Worm (Caenorhabditis elegans) whole organism, late embryonic: Measurements from ENCODE around the gene bus-1.

Experiments used
- ahr-1 ChIP-seq: sonication (generic microtip); optimal IDR thresholded peaks from 2 replicates; lab custom pipeline; 2016; ENCODE audit warnings: missing genetic modification characterization, missing compliant biosample characterization
- ama-1 ChIP-seq: fragments of 150-350 bp; optimal IDR thresholded peaks from 2 replicates; lab custom pipeline; 2014
- ceh-14 ChIP-seq: sonication (generic microtip); optimal IDR thresholded peaks from 2 replicates; lab custom pipeline; 2016; ENCODE audit warnings: missing genotype, missing genetic modification characterization, missing compliant biosample characterization
- ceh-19 ChIP-seq: fragments of 200-800 bp; sonication (Bioruptor generic); optimal IDR thresholded peaks from 2 replicates; lab custom pipeline; 2018; ENCODE audit warnings: mild to moderate bottlenecking, missing genetic modification characterization, missing compliant biosample characterization
- ceh-24 ChIP-seq: sonication (generic microtip); optimal IDR thresholded peaks from 2 replicates; lab custom pipeline; 2016; ENCODE audit warnings: mild to moderate bottlenecking, missing genetic modification characterization, missing compliant biosample characterization
- ceh-31 ChIP-seq: sonication (generic microtip); optimal IDR thresholded peaks from 2 replicates; lab custom pipeline; 2016; ENCODE audit warnings: missing genetic modification characterization, missing compliant biosample characterization
- ceh-48 ChIP-seq: sonication (generic microtip); optimal IDR thresholded peaks from 2 replicates; lab custom pipeline; 2016; ENCODE audit warnings: missing genetic modification characterization, inconsistent platforms, missing compliant biosample characterization
- ceh-6 ChIP-seq: fragments of 200-800 bp; sonication (Bioruptor generic); optimal IDR thresholded peaks from 2 replicates; lab custom pipeline; 2018; ENCODE audit warnings: mild to moderate bottlenecking, missing genetic modification characterization, missing compliant biosample characterization
- dmd-4 ChIP-seq: sonication (generic microtip); optimal IDR thresholded peaks from 2 replicates; lab custom pipeline; 2016; ENCODE audit warnings: borderline replicate concordance, missing genetic modification characterization, missing compliant biosample characterization
- elt-4 ChIP-seq: sonication (generic microtip); optimal IDR thresholded peaks from 2 replicates; lab custom pipeline; 2016; ENCODE audit warnings: missing genetic modification characterization, missing compliant biosample characterization
- fkh-10 ChIP-seq: fragments of 150-350 bp; optimal IDR thresholded peaks from 2 replicates; lab custom pipeline; 2014; ENCODE audit warnings: missing biosample characterization, missing genetic modification reagents, missing genetic modification characterization
- fkh-6 ChIP-seq: sonication (generic microtip); optimal IDR thresholded peaks from 2 replicates; lab custom pipeline; 2016; ENCODE audit warnings: missing genetic modification characterization, missing compliant biosample characterization
- gmeb-2 ChIP-seq: sonication (generic microtip); optimal IDR thresholded peaks from 2 replicates; lab custom pipeline; 2016; ENCODE audit warnings: missing genetic modification characterization, inconsistent platforms, missing compliant biosample characterization
- hlh-13 ChIP-seq: fragments of 200-800 bp; sonication (Bioruptor generic); optimal IDR thresholded peaks from 2 replicates; lab custom pipeline; 2018; ENCODE audit warnings: mild to moderate bottlenecking, missing genetic modification characterization, missing compliant biosample characterization
- hlh-6 ChIP-seq: sonication (generic microtip); optimal IDR thresholded peaks from 2 replicates; lab custom pipeline; 2016; ENCODE audit warnings: missing genotype, missing genetic modification characterization, missing compliant biosample characterization
- hlh-8 ChIP-seq: sonication (generic microtip); optimal IDR thresholded peaks from 2 replicates; lab custom pipeline; 2016; ENCODE audit warnings: missing genotype, missing genetic modification characterization, missing compliant biosample characterization
- lim-6 ChIP-seq: sonication (generic microtip); optimal IDR thresholded peaks from 2 replicates; lab custom pipeline; 2016; ENCODE audit warnings: missing genetic modification characterization, missing compliant biosample characterization
- madf-2 ChIP-seq: sonication (generic microtip); optimal IDR thresholded peaks from 2 replicates; lab custom pipeline; 2017; ENCODE audit warnings: missing genetic modification characterization, missing compliant biosample characterization
- mec-3 ChIP-seq: sonication (generic microtip); optimal IDR thresholded peaks from 2 replicates; lab custom pipeline; 2016; ENCODE audit warnings: borderline replicate concordance, missing genetic modification characterization, missing compliant biosample characterization
- nhr-232 ChIP-seq: sonication (generic microtip); optimal IDR thresholded peaks from 2 replicates; lab custom pipeline; 2016; ENCODE audit warnings: missing genetic modification characterization, missing compliant biosample characterization
- npax-4 ChIP-seq: sonication (generic microtip); optimal IDR thresholded peaks from 2 replicates; lab custom pipeline; 2016; ENCODE audit warnings: missing genetic modification characterization, missing compliant biosample characterization
- odd-2 ChIP-seq: sonication (generic microtip); optimal IDR thresholded peaks from 2 replicates; lab custom pipeline; 2017; ENCODE audit warnings: antibody characterized with exemption, mild to moderate bottlenecking, missing genetic modification characterization, missing compliant biosample characterization
- pha-2 ChIP-seq: sonication (generic microtip); optimal IDR thresholded peaks from 2 replicates; lab custom pipeline; 2017; ENCODE audit warnings: mild to moderate bottlenecking, missing genetic modification characterization, missing compliant biosample characterization
- pha-4 ChIP-seq: fragments of 150-350 bp; optimal IDR thresholded peaks from 2 replicates; lab custom pipeline; 2018; ENCODE audit warnings: missing biosample characterization, missing genetic modification reagents, missing genetic modification characterization
- pros-1 ChIP-seq: fragments of 150-350 bp; optimal IDR thresholded peaks from 2 replicates; lab custom pipeline; 2014; ENCODE audit warnings: missing biosample characterization, missing genetic modification reagents, missing genetic modification characterization
- sox-2 ChIP-seq: fragments of 200-800 bp; sonication (Bioruptor generic); IDR thresholded peaks from 2 replicates; pipeline ENCODE4 v1.3.6; 2022; ENCODE audit warnings: missing genetic modification reagents, missing genetic modification characterization, missing compliant biosample characterization
- sox-4 ChIP-seq: sonication (generic microtip); optimal IDR thresholded peaks from 2 replicates; lab custom pipeline; 2017; ENCODE audit warnings: mild to moderate bottlenecking, missing genetic modification characterization, inconsistent platforms, missing compliant biosample characterization
- syd-9 ChIP-seq: sonication (generic microtip); optimal IDR thresholded peaks from 2 replicates; lab custom pipeline; 2016; ENCODE audit warnings: mild to moderate bottlenecking, missing genetic modification characterization, moderate library complexity, missing compliant biosample characterization
- tbx-2 ChIP-seq: sonication (generic microtip); optimal IDR thresholded peaks from 2 replicates; lab custom pipeline; 2016; ENCODE audit warnings: missing genetic modification characterization, missing compliant biosample characterization
- unc-3 ChIP-seq, 2 experiments: fragments of 200-800 bp in 1 of 2; sonication (Bioruptor generic) in 1 of 2; sonication (generic microtip) in 1 of 2; conservative IDR thresholded peaks in 1 of 2; optimal IDR thresholded peaks in 1 of 2; 2 replicates each; pipeline versions ENCODE4 v1.3.6 to Lab custom; 2016 to 2022; ENCODE audit warnings: missing compliant biosample characterization in 2 of 2, missing genetic modification characterization in 2 of 2, missing genetic modification reagents in 1 of 2
- unc-42 ChIP-seq: sonication (generic microtip); optimal IDR thresholded peaks from 2 replicates; lab custom pipeline; 2016; ENCODE audit warnings: missing genotype, missing genetic modification characterization, missing compliant biosample characterization
- zip-5 ChIP-seq: sonication (generic microtip); optimal IDR thresholded peaks from 2 replicates; lab custom pipeline; 2016; ENCODE audit warnings: missing genetic modification characterization, missing compliant biosample characterization

bus-1 gene

DNA sequence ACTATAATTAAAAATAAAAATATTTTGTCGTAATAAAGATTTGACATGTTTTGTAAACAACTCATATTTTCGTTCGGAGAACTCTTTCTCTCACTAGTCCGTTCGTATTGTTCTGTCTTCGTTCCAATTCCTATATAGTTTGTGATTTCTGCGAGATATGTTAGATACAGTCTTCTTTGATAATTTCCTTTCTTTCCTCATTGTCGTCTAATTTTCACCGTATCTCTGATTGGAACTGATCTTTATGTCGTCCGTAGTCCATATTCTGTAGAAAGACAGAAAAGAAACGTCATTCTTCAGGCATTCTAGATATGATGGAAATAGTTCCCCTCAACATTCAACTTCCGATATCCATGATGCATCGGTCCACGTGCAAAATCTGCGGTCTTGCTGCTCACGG lies 20.3 kb upstream of the bus-1 start, which contains the start of gene nhr-30:
Gene nhr-30, plus strand, starts transcription at position 301 of the 400 bp plus-strand sequence.
- TF ChIP-seq syd-9 (no peak), ceh-19 (GFP tag; lab: Kevin White, UChicago) (no peak), ama-1 (no peak), ceh-31 (no peak), zip-5 (tag; lab: Kevin White, UChicago) (no peak)

DNA sequence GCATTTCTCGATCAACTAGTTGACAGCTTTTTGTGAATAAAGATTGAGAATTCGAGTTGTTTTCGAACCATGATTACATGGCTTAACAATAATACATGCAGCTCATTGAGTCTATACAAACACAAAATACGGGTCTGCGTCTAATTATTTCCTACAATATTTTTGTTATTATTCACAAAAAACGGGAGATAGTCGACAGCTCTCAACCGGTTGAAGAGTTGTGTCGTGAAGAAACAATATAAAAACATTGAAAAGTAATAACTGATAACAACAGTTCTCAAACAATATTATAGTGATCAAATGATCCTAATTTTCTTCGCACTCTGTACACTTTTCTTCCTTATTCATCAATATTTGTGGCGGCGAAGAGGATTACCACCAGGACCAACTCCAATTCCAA lies 16.4 kb upstream of the bus-1 start, which contains the start of gene cyp-33B1:
Gene cyp-33B1, plus strand, starts transcription at position 301 of the 400 bp plus-strand sequence.
- TF ChIP-seq ceh-6 (no peak), unc-42 (tag; lab: Kevin White, UChicago) (no peak), ahr-1 (tag; lab: Kevin White, UChicago) (no peak), ceh-24 (tag; lab: Kevin White, UChicago) (no peak), ceh-14 (tag; lab: Kevin White, UChicago) (no peak), dmd-4 (tag; lab: Kevin White, UChicago) (no peak), elt-4 (tag; lab: Kevin White, UChicago) (no peak), unc-3 (GFP tag; conservative IDR thresholded peaks at IDR 0.05; lab: Robert Waterston, UW) (no peak), unc-3 (tag; optimal IDR thresholded peaks at IDR 0.05; lab: Kevin White, UChicago) (no peak), gmeb-2 (tag; lab: Kevin White, UChicago) (no peak), npax-4 (tag; lab: Kevin White, UChicago) (no peak), hlh-8 (tag; lab: Kevin White, UChicago) (no peak), fkh-6 (no peak), tbx-2 (tag; lab: Kevin White, UChicago) (no peak), sox-4 (no peak)

DNA sequence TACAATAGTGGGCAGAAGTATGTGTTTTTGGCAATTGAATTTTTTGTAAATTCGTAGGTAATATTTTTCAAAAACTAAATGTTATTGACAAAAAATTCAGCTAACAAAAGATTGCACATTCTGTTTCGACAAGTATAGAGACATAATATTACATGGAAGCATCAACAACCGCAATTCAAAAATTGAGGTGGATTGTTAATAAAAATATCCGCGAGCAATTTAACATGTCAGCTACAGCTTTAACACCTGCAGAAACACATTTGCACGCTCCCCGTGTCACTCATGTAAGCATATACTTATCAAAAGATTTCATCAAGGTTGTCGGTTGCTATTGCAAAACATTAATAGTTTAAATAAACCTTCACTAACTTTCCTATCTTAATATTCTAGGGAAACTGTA lies 11.1 kb upstream of the bus-1 start, which contains the start of gene srsx-34:
Gene srsx-34, plus strand, starts transcription at position 301 of the 400 bp plus-strand sequence.
- no peak for TF ChIP-seq sox-4
- no peak for TF ChIP-seq fkh-10 (GFP tag; lab: Kevin White, UChicago)
- no peak for TF ChIP-seq lim-6
- no peak for TF ChIP-seq nhr-232 (tag; lab: Kevin White, UChicago)
- no peak for TF ChIP-seq syd-9
- TF ChIP-seq fkh-6 = no peak
- no peak for TF ChIP-seq ceh-31
- TF ChIP-seq hlh-13 (GFP tag; lab: Kevin White, UChicago) = no peak
- TF ChIP-seq madf-2 (tag; lab: Kevin White, UChicago) = no peak
- TF ChIP-seq, all 69 proteins: peak for 0

DNA sequence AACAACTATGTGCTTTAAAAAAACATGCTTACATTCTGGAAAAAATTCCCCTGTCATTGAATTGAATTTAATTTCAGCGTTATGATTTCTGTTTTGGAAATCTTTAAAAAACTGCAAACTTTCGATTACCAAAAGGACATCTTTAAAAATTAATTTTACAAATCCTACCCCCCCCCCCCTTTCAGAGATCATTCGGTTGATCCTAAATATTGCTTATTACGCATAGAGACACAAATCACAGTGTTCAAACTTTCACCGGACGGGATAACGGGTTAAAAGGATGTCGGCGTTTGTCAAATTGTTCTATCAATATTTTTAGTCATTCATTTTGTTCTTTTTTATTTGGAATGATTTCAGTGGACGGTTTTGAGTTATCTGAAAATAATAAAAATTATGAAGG lies 8.7 kb upstream of the bus-1 start, which contains the start of gene C25E10.4:
Gene C25E10.4, plus strand, starts transcription at position 301 of the 400 bp plus-strand sequence.
- TF ChIP-seq pros-1 (tag; lab: Kevin White, UChicago) (no peak), dmd-4 (tag; lab: Kevin White, UChicago) (no peak), ceh-19 (GFP tag; lab: Kevin White, UChicago) (no peak), sox-2 (no peak), nhr-232 (tag; lab: Kevin White, UChicago) (no peak), elt-4 (tag; lab: Kevin White, UChicago) (no peak)

DNA sequence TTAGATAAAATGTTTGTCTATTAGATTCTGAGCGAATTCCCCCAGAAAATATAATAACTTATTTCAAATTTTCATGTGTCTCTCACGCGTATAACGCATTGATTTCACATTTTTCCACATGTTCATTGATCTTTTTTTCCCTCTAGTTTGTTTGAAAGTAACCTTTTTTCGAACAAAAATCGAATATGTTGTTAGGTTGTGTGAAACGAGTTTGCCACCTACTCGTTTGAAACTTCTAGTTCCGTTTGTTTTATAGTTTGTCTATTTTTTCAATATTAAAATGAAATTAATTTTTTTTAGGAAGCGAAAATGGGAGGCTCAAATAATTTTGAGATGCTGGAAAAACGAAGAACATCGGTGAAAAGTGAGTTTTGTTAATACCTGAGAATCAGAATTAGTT lies 5.6 kb upstream of the bus-1 start, which contains the start of gene C25E10.5:
Gene C25E10.5, plus strand, starts transcription at position 301 of the 400 bp plus-strand sequence.
- TF ChIP-seq odd-2 (tag; lab: Kevin White, UChicago) = no peak
- TF ChIP-seq hlh-6 (tag; lab: Kevin White, UChicago) = no peak
- TF ChIP-seq pha-4 (tag; lab: Kevin White, UChicago) = no peak
- TF ChIP-seq pha-2 (tag; lab: Kevin White, UChicago) = no peak
- no peak for TF ChIP-seq ceh-48 (tag; lab: Kevin White, UChicago)
- TF ChIP-seq hlh-8 (tag; lab: Kevin White, UChicago) = no peak
- TF ChIP-seq mec-3 (tag; lab: Kevin White, UChicago) = no peak
